Fruit fly (Drosophila melanogaster): ENCODE data around the gene CG31917.

dm6 chr2L:5042076-5042475, 31.4 kb upstream of the CG31917 start:
- TF ChIP-seq jim (GFP tag; optimal IDR thresholded peaks at IDR 0.05) = no peak
- TF ChIP-seq Dif (GFP tag; optimal IDR thresholded peaks at IDR 0.05; ENCODE audit: partially characterized antibody) = no peak
- no peak for TF ChIP-seq Vsx2 (GFP tag; optimal IDR thresholded peaks at IDR 0.05; ENCODE audit: partially characterized antibody)
- no peak for TF ChIP-seq Dfd (GFP tag; optimal IDR thresholded peaks at IDR 0.05)
- TF ChIP-seq woc (GFP tag; optimal IDR thresholded peaks at IDR 0.05) = no peak
- TF ChIP-seq lola (GFP tag; optimal IDR thresholded peaks at IDR 0.05) = no peak
- TF ChIP-seq dsf (GFP tag; optimal IDR thresholded peaks at IDR 0.05; ENCODE audit: borderline replicate concordance) = no peak
- TF ChIP-seq brk (GFP tag; optimal IDR thresholded peaks at IDR 0.05) = no peak
- TF ChIP-seq psq (GFP tag; optimal IDR thresholded peaks at IDR 0.05) = no peak
- TF ChIP-seq Hnf4 (GFP tag; optimal IDR thresholded peaks at IDR 0.05) = no peak

Data from whole organism, wandering third instar larva.